1 fruit fly cellular context compared by ENCODE assay signal in genomic region chr2L:19444734-19445140, dm6.
A peak's percentile ranks its signal among the peaks of the same experiment; 100 is the strongest.
TF ChIP-seq lines count a peak whose summit lies in the region.

TSS of gene Hs2st (minus strand) at chr2L:19444750.

TF ChIP-seq in whole organism, embryonic, 481 proteins besides CTCF, POLR2A, EP300 and RAD21 (continued from another document):
- TF ChIP-seq ab (GFP tag; optimal IDR thresholded peaks at IDR 0.05; lab: Kevin White, UChicago) (peak; percentile 92), Dbx (GFP tag; IDR thresholded peaks at IDR 0.05; lab: Robert Waterston, UW) (peak; percentile 96), B-H2 (GFP tag; optimal IDR thresholded peaks at IDR 0.05; lab: Kevin White, UChicago) (peak; percentile 90), Hand (GFP tag; optimal IDR thresholded peaks at IDR 0.05; lab: Kevin White, UChicago) (peak; percentile 41), CG12942 (GFP tag; optimal IDR thresholded peaks at IDR 0.05; lab: Kevin White, UChicago) (peak; percentile 96), Ptx1 (GFP tag; IDR thresholded peaks at IDR 0.05; lab: Robert Waterston, UW) (peak; percentile 97), dan (GFP tag; IDR thresholded peaks at IDR 0.05; lab: Robert Waterston, UW) (peak; percentile 85), Ets97D (GFP tag; optimal IDR thresholded peaks at IDR 0.05; lab: Kevin White, UChicago) (peak; percentile 89), gt (GFP tag; IDR thresholded peaks at IDR 0.05; lab: Robert Waterston, UW) (peak; percentile 83), CG3995 (GFP tag; optimal IDR thresholded peaks at IDR 0.05; lab: Kevin White, UChicago) (peak; percentile 87), gcm (GFP tag; optimal IDR thresholded peaks at IDR 0.05; lab: Kevin White, UChicago) (no peak), Dref (GFP tag; IDR thresholded peaks at IDR 0.05; lab: Robert Waterston, UW) (peak; percentile 44; the same call in 1 of the 2 replicates), Rfx (GFP tag; IDR thresholded peaks at IDR 0.05; lab: Robert Waterston, UW) (peak; percentile 96), CG12236 (GFP tag; optimal IDR thresholded peaks at IDR 0.05; lab: Kevin White, UChicago) (peak; percentile 84), stwl (tag; optimal IDR thresholded peaks at IDR 0.05; lab: Kevin White, UChicago) (peak; percentile 89), btn (GFP tag; optimal IDR thresholded peaks at IDR 0.05; lab: Kevin White, UChicago) (peak; percentile 86), dpn (GFP tag; optimal IDR thresholded peaks at IDR 0.05; lab: Kevin White, UChicago) (peak; percentile 96 to 97), Rx (GFP tag; IDR thresholded peaks at IDR 0.05; lab: Robert Waterston, UW) (peak; percentile 90), CoRest (tag; optimal IDR thresholded peaks at IDR 0.05; lab: Kevin White, UChicago) (peak; percentile 95), CG4404 (GFP tag; IDR thresholded peaks at IDR 0.05; lab: Robert Waterston, UW) (peak; percentile 96), CG14860 (GFP tag; IDR thresholded peaks at IDR 0.05; lab: Robert Waterston, UW; ENCODE audit: partially characterized antibody) (no peak), CG12769 (tag; optimal IDR thresholded peaks at IDR 0.05; lab: Kevin White, UChicago) (peak; percentile 96), CG8765 (GFP tag; IDR thresholded peaks at IDR 0.05; lab: Robert Waterston, UW) (peak; percentile 91), tx (GFP tag; optimal IDR thresholded peaks at IDR 0.05; lab: Kevin White, UChicago) (peak; percentile 96), CG12744 (GFP tag; optimal IDR thresholded peaks at IDR 0.05; lab: Kevin White, UChicago) (peak; percentile 92), BtbVII (GFP tag; optimal IDR thresholded peaks at IDR 0.05; lab: Kevin White, UChicago) (peak; percentile 79), Meics (GFP tag; optimal IDR thresholded peaks at IDR 0.05; lab: Kevin White, UChicago) (peak; percentile 88), Atf6 (GFP tag; IDR thresholded peaks at IDR 0.05; lab: Robert Waterston, UW) (peak; percentile 90), sug (tag; optimal IDR thresholded peaks at IDR 0.05; lab: Kevin White, UChicago) (peak; percentile 94), emc (GFP tag; optimal IDR thresholded peaks at IDR 0.05; lab: Kevin White, UChicago) (peak; percentile 84), CG14441 (GFP tag; IDR thresholded peaks at IDR 0.05; lab: Robert Waterston, UW) (peak; percentile 95), NK7.1 (GFP tag; optimal IDR thresholded peaks at IDR 0.05; lab: Kevin White, UChicago) (peak; percentile 83), fd96Cb (tag; optimal IDR thresholded peaks at IDR 0.05; lab: Kevin White, UChicago) (peak; percentile 86), CG8478 (optimal IDR thresholded peaks at IDR 0.05; lab: Kevin White, UChicago) (no peak), CG4707 (GFP tag; optimal IDR thresholded peaks at IDR 0.05; lab: Kevin White, UChicago) (peak; percentile 24), CG1603 (tag; optimal IDR thresholded peaks at IDR 0.05; lab: Kevin White, UChicago) (peak; percentile 96), ase (GFP tag; IDR thresholded peaks at IDR 0.05; lab: Robert Waterston, UW) (peak; percentile 87; the same call in 2 of the 3 replicates), wek (GFP tag; optimal IDR thresholded peaks at IDR 0.05; lab: Kevin White, UChicago) (peak; percentile 46), disco-r (GFP tag; optimal IDR thresholded peaks at IDR 0.05; lab: Kevin White, UChicago) (peak; percentile 87), en (GFP tag; optimal IDR thresholded peaks at IDR 0.05; lab: Kevin White, UChicago) (peak; percentile 64), Sin3A (optimal IDR thresholded peaks at IDR 0.05; lab: Kevin White, UChicago) (peak; percentile 98), wor (GFP tag; IDR thresholded peaks at IDR 0.05; lab: Robert Waterston, UW) (peak; percentile 89), E2f1 (GFP tag; IDR thresholded peaks at IDR 0.05; lab: Robert Waterston, UW) (peak; percentile 90)
